Worm (Caenorhabditis elegans): ENCODE measurements around the gene rpl-39.

rpl-39 gene

DNA sequence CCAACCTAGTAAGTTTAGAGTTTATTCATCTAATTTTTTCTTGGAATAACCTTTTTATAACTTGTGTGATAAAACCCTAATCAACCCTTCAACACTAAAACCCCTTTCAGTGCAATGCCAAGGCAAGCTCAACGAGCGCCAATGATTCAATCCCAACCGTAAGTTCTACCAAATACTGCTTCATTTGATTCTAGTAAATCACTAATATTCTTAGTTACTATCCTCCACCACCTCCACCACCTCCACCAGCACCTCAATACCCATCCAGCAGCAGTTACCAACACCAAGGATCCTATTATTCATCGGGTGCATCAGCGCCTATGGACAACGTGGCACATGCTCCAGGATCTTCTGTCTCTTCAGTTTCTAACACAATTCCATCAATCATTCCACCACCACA is 10.0 kb upstream of the rpl-39 start:
- TF ChIP-seq flh-1 (GFP tag; optimal IDR thresholded peaks at IDR 0.05) (no peak), ceh-43 (GFP tag; optimal IDR thresholded peaks at IDR 0.05) (no peak), nhr-28 (tag; optimal IDR thresholded peaks at IDR 0.05) (no peak), nhr-76 (tag; optimal IDR thresholded peaks at IDR 0.05) (no peak), nhr-12 (tag; optimal IDR thresholded peaks at IDR 0.05) (no peak), mep-1 (tag; optimal IDR thresholded peaks at IDR 0.05) (no peak), lin-32 (GFP tag; optimal IDR thresholded peaks at IDR 0.05) (no peak), bed-3 (GFP tag; optimal IDR thresholded peaks at IDR 0.05) (no peak), drap-1 (GFP tag; optimal IDR thresholded peaks at IDR 0.05) (no peak), lsy-2 (tag; optimal IDR thresholded peaks at IDR 0.05) (no peak), nhr-2 (tag; optimal IDR thresholded peaks at IDR 0.05) (no peak), mab-5 (tag; optimal IDR thresholded peaks at IDR 0.05) (no peak), elt-3 (tag; optimal IDR thresholded peaks at IDR 0.05) (no peak), M03D4.4 (tag; optimal IDR thresholded peaks at IDR 0.05) (no peak), unc-62 (GFP tag; optimal IDR thresholded peaks at IDR 0.05) (no peak), ces-1 (GFP tag; optimal IDR thresholded peaks at IDR 0.05) (no peak)

DNA sequence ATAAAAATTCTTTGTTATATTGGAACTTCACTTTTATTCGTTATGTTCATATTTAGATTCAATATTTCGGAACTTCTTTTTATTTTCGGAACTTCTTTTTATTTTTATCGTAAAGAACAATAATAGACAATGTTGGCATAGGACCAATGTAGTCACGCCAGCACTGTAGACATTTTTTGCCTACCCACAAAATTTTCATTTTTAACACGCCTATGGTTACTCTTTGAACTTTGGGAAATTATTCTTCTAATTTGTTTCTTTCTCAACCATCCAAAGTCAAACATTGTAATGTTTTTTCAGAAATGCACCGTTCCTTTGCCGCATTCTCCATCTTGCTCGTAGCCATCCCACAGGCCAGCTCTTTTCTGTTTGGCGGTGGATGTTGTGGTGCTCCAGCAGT is 9.2 kb upstream of the rpl-39 start, which contains the start of gene C26F1.1:
Gene C26F1.1 (plus strand): TSS at position 301 of the 400 bp plus-strand sequence.
- TF ChIP-seq elt-3 (tag; optimal IDR thresholded peaks at IDR 0.05) (no peak), tbx-8 (GFP tag; optimal IDR thresholded peaks at IDR 0.05) (no peak), lin-13 (tag; optimal IDR thresholded peaks at IDR 0.05) (no peak), pha-4 (tag; optimal IDR thresholded peaks at IDR 0.05) (no peak), snpc-4 (tag; optimal IDR thresholded peaks at IDR 0.05) (no peak), unc-62 (GFP tag; optimal IDR thresholded peaks at IDR 0.05) (no peak), unc-120 (tag; optimal IDR thresholded peaks at IDR 0.05; ENCODE audit: poor library complexity, severe bottlenecking) (no peak), nhr-2 (tag; optimal IDR thresholded peaks at IDR 0.05) (no peak), mab-5 (tag; optimal IDR thresholded peaks at IDR 0.05) (no peak), flh-1 (GFP tag; optimal IDR thresholded peaks at IDR 0.05) (no peak), blmp-1 (tag; optimal IDR thresholded peaks at IDR 0.05) (no peak), lin-32 (GFP tag; optimal IDR thresholded peaks at IDR 0.05) (no peak), zip-8 (tag; optimal IDR thresholded peaks at IDR 0.05) (no peak), ham-2 (GFP tag; optimal IDR thresholded peaks at IDR 0.05) (no peak)

DNA sequence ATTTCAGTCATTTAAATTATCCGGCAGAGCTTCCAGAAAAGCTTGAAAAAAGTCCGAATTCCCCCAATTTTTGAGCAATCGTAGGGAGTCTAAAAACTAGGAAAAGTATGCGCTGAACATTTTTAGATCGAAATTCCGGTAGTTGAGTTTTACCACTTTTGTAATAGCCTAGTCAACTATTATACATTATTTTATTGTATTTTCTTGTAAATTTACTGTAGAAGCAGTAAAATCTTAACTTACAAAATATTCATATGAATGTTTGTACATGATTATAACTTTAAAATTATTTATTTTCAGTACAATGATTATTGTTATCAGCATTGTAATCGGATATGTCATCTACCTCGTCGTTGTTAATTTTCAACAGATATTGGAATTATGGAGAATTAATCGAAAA is 5.6 kb upstream of the rpl-39 start, which contains the start of gene cyp-32A1:
Gene cyp-32A1 (plus strand): TSS at position 301 of the 400 bp plus-strand sequence.
- no peak for TF ChIP-seq nhr-237 (tag; optimal IDR thresholded peaks at IDR 0.05)

DNA sequence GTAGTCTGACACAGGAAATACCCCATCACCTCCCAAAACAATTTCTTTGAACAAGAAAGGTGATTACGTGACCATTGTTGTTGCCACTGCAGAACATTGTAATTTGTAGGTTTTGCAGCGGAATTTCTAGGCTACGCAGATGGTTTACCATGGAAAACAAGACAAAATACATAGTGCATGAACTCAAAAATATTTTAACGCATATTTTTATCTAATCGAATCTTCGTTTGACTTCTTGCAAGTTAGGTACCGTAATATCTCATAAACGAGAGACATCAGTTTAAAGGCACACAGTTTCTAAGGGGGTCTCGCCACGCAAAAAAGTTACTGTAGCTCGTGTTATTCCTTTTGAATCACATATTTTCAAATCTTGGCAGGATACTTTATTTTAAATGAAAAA is 3.1 kb upstream of the rpl-39 start:
- TF ChIP-seq ceh-39 (tag; optimal IDR thresholded peaks at IDR 0.05) (no peak), drap-1 (GFP tag; optimal IDR thresholded peaks at IDR 0.05) (no peak), mep-1 (tag; optimal IDR thresholded peaks at IDR 0.05) (no peak), hlh-1 (tag; optimal IDR thresholded peaks at IDR 0.05) (no peak), lin-32 (GFP tag; optimal IDR thresholded peaks at IDR 0.05) (no peak), ham-2 (GFP tag; optimal IDR thresholded peaks at IDR 0.05) (no peak), lin-13 (tag; optimal IDR thresholded peaks at IDR 0.05) (no peak), pha-4 (tag; optimal IDR thresholded peaks at IDR 0.05) (no peak), elt-1 (tag; optimal IDR thresholded peaks at IDR 0.05; ENCODE audit: borderline replicate concordance, insufficient read depth) (no peak), blmp-1 (tag; optimal IDR thresholded peaks at IDR 0.05) (no peak), mls-2 (tag; optimal IDR thresholded peaks at IDR 0.05) (no peak), mab-5 (tag; optimal IDR thresholded peaks at IDR 0.05) (no peak), snpc-4 (tag; optimal IDR thresholded peaks at IDR 0.05) (no peak), nhr-28 (tag; optimal IDR thresholded peaks at IDR 0.05) (no peak), nhr-2 (tag; optimal IDR thresholded peaks at IDR 0.05) (no peak)

DNA sequence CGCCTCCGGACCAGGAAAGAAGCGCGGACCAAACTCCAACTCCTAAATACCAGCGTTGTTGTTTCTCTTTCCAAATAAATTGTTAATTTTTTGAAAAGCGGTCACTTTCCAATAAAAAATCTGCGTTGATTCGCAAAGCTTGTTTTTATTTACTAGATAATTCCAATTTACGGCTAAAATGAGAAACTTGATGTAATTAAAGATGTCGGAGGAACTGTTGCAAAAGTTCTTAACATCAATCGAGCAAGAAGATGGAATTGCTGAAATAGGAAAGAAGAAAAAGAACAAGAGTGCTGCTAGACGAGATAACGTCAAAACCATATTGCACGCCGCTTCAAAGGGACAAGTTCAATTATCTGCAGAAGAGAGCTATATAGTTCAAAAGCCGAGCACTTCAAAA is 1.2 kb upstream of the rpl-39 start, which contains the start of gene C26F1.3:
Gene C26F1.3 (plus strand): TSS at position 203 of the 400 bp plus-strand sequence.
- TF ChIP-seq mls-2 (tag; optimal IDR thresholded peaks at IDR 0.05) (no peak), unc-120 (tag; optimal IDR thresholded peaks at IDR 0.05; ENCODE audit: poor library complexity, severe bottlenecking) (no peak), nhr-2 (tag; optimal IDR thresholded peaks at IDR 0.05) (no peak)

DNA sequence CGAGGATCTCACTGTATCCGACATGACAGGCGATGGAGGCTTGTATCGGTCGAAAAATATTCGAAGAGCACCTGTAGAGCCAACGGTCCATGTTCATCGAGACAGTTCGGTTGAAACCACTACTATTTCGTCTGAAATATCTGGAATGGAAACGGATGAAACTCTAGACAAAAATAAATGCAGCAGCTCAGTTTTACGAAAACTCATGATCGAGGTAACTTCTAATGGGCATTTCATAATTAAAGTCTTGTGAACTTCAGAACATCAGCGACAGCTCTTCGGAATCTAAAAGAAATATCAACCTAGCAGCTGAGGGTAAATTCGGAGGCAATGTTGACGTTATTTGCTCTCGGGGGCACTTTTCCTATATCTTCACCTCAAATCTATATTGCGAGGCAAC is 653 bp downstream of the rpl-39 start:
- TF ChIP-seq M03D4.4 (tag; optimal IDR thresholded peaks at IDR 0.05) (no peak), nhr-12 (tag; optimal IDR thresholded peaks at IDR 0.05) (no peak)
